Fruit fly (Drosophila melanogaster): Measurements from ENCODE around the gene Mob2.
"Not testable (repeated sequence)": the region's sequence is repeated elsewhere in the genome, so short reads cannot be mapped to it uniquely, and the experiment has no call there.

Mob2 gene

dm6 chr3L:11591131-11591530 lies 29.1 kb upstream of the Mob2 start, which contains the start of gene CG33268:
TSS of gene CG33268 (minus strand) at chr3L:11591231.
- no peak for TF ChIP-seq psq (optimal IDR thresholded peaks at IDR 0.05)
- TF ChIP-seq usp (GFP tag; optimal IDR thresholded peaks at IDR 0.05): no peak
- TF ChIP-seq Dll (optimal IDR thresholded peaks at IDR 0.05): no peak
- TF ChIP-seq CG8478 (optimal IDR thresholded peaks at IDR 0.05): no peak
- no peak for TF ChIP-seq pan (optimal IDR thresholded peaks at IDR 0.05)
- TF ChIP-seq EcR (GFP tag; optimal IDR thresholded peaks at IDR 0.05): no peak

- TF ChIP-seq psq (optimal IDR thresholded peaks at IDR 0.05); usp (GFP tag; optimal IDR thresholded peaks at IDR 0.05); CG8478 (optimal IDR thresholded peaks at IDR 0.05): not testable (repeated sequence)
These were observed 27.4 kb upstream of the Mob2 start, which contains the start of gene CG7377 for dm6 chr3L:11589395-11589794. TSS of gene CG7377 (plus strand) at chr3L:11589695.

dm6 chr3L:11588594-11588993 lies 26.6 kb upstream of the Mob2 start:
- TF ChIP-seq Dll (optimal IDR thresholded peaks at IDR 0.05) (no peak), EcR (GFP tag; optimal IDR thresholded peaks at IDR 0.05) (no peak), usp (GFP tag; optimal IDR thresholded peaks at IDR 0.05) (no peak), CG8478 (optimal IDR thresholded peaks at IDR 0.05) (no peak), psq (optimal IDR thresholded peaks at IDR 0.05) (no peak), pan (optimal IDR thresholded peaks at IDR 0.05) (no peak)

- no peak for TF ChIP-seq usp (GFP tag; optimal IDR thresholded peaks at IDR 0.05)
- TF ChIP-seq psq (optimal IDR thresholded peaks at IDR 0.05): no peak
- TF ChIP-seq Dll (optimal IDR thresholded peaks at IDR 0.05): no peak
- TF ChIP-seq CG8478 (optimal IDR thresholded peaks at IDR 0.05): no peak
- TF ChIP-seq pan (optimal IDR thresholded peaks at IDR 0.05): no peak
These were observed 25.9 kb upstream of the Mob2 start, which contains the start of gene rt for dm6 chr3L:11587720-11588580. TSS of gene rt (minus strand) at chr3L:11587770.

dm6 chr3L:11586794-11587462 lies 24.9 kb upstream of the Mob2 start:
- no peak for TF ChIP-seq CG8478 (optimal IDR thresholded peaks at IDR 0.05)
- TF ChIP-seq usp (GFP tag; optimal IDR thresholded peaks at IDR 0.05): no peak
- peak; percentile 70 for TF ChIP-seq Dll (optimal IDR thresholded peaks at IDR 0.05)
- no peak for TF ChIP-seq pan (optimal IDR thresholded peaks at IDR 0.05)
- TF ChIP-seq psq (optimal IDR thresholded peaks at IDR 0.05): no peak
- no peak for TF ChIP-seq EcR (GFP tag; optimal IDR thresholded peaks at IDR 0.05)

dm6 chr3L:11583964-11584363 lies 21.9 kb upstream of the Mob2 start, which contains the start of gene CG32086:
TSS of gene CG32086 (minus strand) at chr3L:11584064.
- TF ChIP-seq usp (GFP tag; optimal IDR thresholded peaks at IDR 0.05) (no peak), Dll (optimal IDR thresholded peaks at IDR 0.05) (no peak), CG8478 (optimal IDR thresholded peaks at IDR 0.05) (no peak), psq (optimal IDR thresholded peaks at IDR 0.05) (no peak), EcR (GFP tag; optimal IDR thresholded peaks at IDR 0.05) (no peak), pan (optimal IDR thresholded peaks at IDR 0.05) (no peak)

- TF ChIP-seq EcR (GFP tag; optimal IDR thresholded peaks at IDR 0.05) (no peak), pan (optimal IDR thresholded peaks at IDR 0.05) (no peak), Dll (optimal IDR thresholded peaks at IDR 0.05) (no peak)
These were observed 20.1 kb upstream of the Mob2 start, which contains the start of gene CG33269 for dm6 chr3L:11582097-11582496. TSS of gene CG33269 (minus strand) at chr3L:11582197.

dm6 chr3L:11580919-11581318 lies 18.9 kb upstream of the Mob2 start, which contains the start of gene CG43391:
TSS of gene CG43391 (minus strand) at chr3L:11581019.
- TF ChIP-seq psq (optimal IDR thresholded peaks at IDR 0.05) (no peak), EcR (GFP tag; optimal IDR thresholded peaks at IDR 0.05) (no peak)

- no peak for TF ChIP-seq CG8478 (optimal IDR thresholded peaks at IDR 0.05)
These were observed 17.9 kb upstream of the Mob2 start, which contains the start of gene CG43390 for dm6 chr3L:11579919-11580318. TSS of gene CG43390 (minus strand) at chr3L:11579950.

dm6 chr3L:11578847-11579246 lies 16.8 kb upstream of the Mob2 start:
- no peak for TF ChIP-seq usp (GFP tag; optimal IDR thresholded peaks at IDR 0.05)
- TF ChIP-seq EcR (GFP tag; optimal IDR thresholded peaks at IDR 0.05): no peak
- TF ChIP-seq psq (optimal IDR thresholded peaks at IDR 0.05): no peak
- TF ChIP-seq CG8478 (optimal IDR thresholded peaks at IDR 0.05): no peak
- TF ChIP-seq Dll (optimal IDR thresholded peaks at IDR 0.05): no peak
- no peak for TF ChIP-seq pan (optimal IDR thresholded peaks at IDR 0.05)

- TF ChIP-seq Dll (optimal IDR thresholded peaks at IDR 0.05): no peak
- no peak for TF ChIP-seq CG8478 (optimal IDR thresholded peaks at IDR 0.05)
- no peak for TF ChIP-seq EcR (GFP tag; optimal IDR thresholded peaks at IDR 0.05)
- no peak for TF ChIP-seq usp (GFP tag; optimal IDR thresholded peaks at IDR 0.05)
- TF ChIP-seq pan (optimal IDR thresholded peaks at IDR 0.05): no peak
- TF ChIP-seq psq (optimal IDR thresholded peaks at IDR 0.05): no peak
These were observed 16.2 kb upstream of the Mob2 start, which contains the start of gene CG33270 for dm6 chr3L:11578211-11578673. TSS of gene CG33270 (minus strand) at chr3L:11578623.

- TF ChIP-seq psq (optimal IDR thresholded peaks at IDR 0.05): no peak
- TF ChIP-seq CG8478 (optimal IDR thresholded peaks at IDR 0.05): no peak
- TF ChIP-seq usp (GFP tag; optimal IDR thresholded peaks at IDR 0.05): no peak
- no peak for TF ChIP-seq pan (optimal IDR thresholded peaks at IDR 0.05)
- TF ChIP-seq Dll (optimal IDR thresholded peaks at IDR 0.05): no peak
- no peak for TF ChIP-seq EcR (GFP tag; optimal IDR thresholded peaks at IDR 0.05)
These were observed 15.4 kb upstream of the Mob2 start, which contains the start of gene CG33271 for dm6 chr3L:11577395-11577794. TSS of gene CG33271 (minus strand) at chr3L:11577495.

Data from whole organism.